Fruit fly (Drosophila melanogaster): Measurements from ENCODE around the gene CG10898.

The CG10898 gene

DNA sequence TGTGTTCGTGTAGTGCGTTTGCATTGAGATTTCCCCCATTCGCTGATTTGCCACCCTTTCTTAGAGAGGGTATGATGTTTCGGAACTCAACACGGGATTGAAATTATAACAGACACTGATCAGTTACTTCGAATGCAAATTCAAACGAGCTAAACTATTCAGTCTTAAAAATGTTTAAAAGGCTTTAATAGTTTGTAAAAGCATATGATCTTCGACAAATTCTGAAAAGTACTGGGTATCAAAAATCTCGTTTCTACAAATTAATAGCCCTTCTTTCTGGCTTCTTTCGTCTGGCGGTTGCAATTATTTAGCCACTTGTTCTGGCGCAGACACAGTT is 24.6 kb downstream of the CG10898 start (continued):
- TF ChIP-seq chn (GFP tag; optimal IDR thresholded peaks at IDR 0.05), result peak; percentile 63
- peak; percentile 57; the same call in 1 of the 3 replicates for TF ChIP-seq so (GFP tag; IDR thresholded peaks at IDR 0.05)
- no peak for TF ChIP-seq Dll (GFP tag; IDR thresholded peaks at IDR 0.05; ENCODE audit: partially characterized antibody)
- TF ChIP-seq H15 (GFP tag; IDR thresholded peaks at IDR 0.05), result peak; percentile 68; the same call in 2 of the 3 replicates
- TF ChIP-seq CkIIα-i1 (GFP tag; IDR thresholded peaks at IDR 0.05), result no peak
- peak; percentile 58; the same call in 1 of the 2 replicates for TF ChIP-seq CG32767 (GFP tag; IDR thresholded peaks at IDR 0.05)
- no peak for TF ChIP-seq CG7271 (tag; optimal IDR thresholded peaks at IDR 0.05)
- TF ChIP-seq stc (GFP tag; IDR thresholded peaks at IDR 0.05), result peak; percentile 87
- peak; percentile 19 for TF ChIP-seq HLH54F (GFP tag; optimal IDR thresholded peaks at IDR 0.05)
- TF ChIP-seq CG14050 (GFP tag; IDR thresholded peaks at IDR 0.05), result peak; percentile 78
- TF ChIP-seq jing (GFP tag; optimal IDR thresholded peaks at IDR 0.05), result peak; percentile 60
- TF ChIP-seq Sry-δ (GFP tag; optimal IDR thresholded peaks at IDR 0.05), result no peak
- no peak for TF ChIP-seq CG3065 (GFP tag; optimal IDR thresholded peaks at IDR 0.05)
- TF ChIP-seq danr (GFP tag; IDR thresholded peaks at IDR 0.05), result peak; percentile 52
- no peak for TF ChIP-seq ash1 (GFP tag; optimal IDR thresholded peaks at IDR 0.05)
- peak; percentile 56 for TF ChIP-seq en (GFP tag; optimal IDR thresholded peaks at IDR 0.05)
- peak; percentile 21 for TF ChIP-seq CG14710 (tag; optimal IDR thresholded peaks at IDR 0.05)
- no peak for TF ChIP-seq Max (GFP tag; optimal IDR thresholded peaks at IDR 0.05)
- peak; percentile 89 for TF ChIP-seq Ets65A (GFP tag)
- TF ChIP-seq tgo (GFP tag; IDR thresholded peaks at IDR 0.05), result peak; percentile 84
- TF ChIP-seq Atf3 (GFP tag; optimal IDR thresholded peaks at IDR 0.05), result no peak
- no peak for TF ChIP-seq CG7745 (tag; optimal IDR thresholded peaks at IDR 0.05)
- TF ChIP-seq CG11695 (GFP tag; IDR thresholded peaks at IDR 0.05), result peak; percentile 75
- TF ChIP-seq caup (GFP tag; optimal IDR thresholded peaks at IDR 0.05; ENCODE audit: severe bottlenecking), result peak; percentile 45
- no peak for TF ChIP-seq CG10543 (GFP tag; optimal IDR thresholded peaks at IDR 0.05)
- peak; percentile 32 for TF ChIP-seq CG10267 (tag; optimal IDR thresholded peaks at IDR 0.05)
- TF ChIP-seq odd (GFP tag; optimal IDR thresholded peaks at IDR 0.05), result no peak
- peak; percentile 29 for TF ChIP-seq tin (GFP tag; optimal IDR thresholded peaks at IDR 0.05)
- no peak for TF ChIP-seq CG4282 (GFP tag; optimal IDR thresholded peaks at IDR 0.05)
- TF ChIP-seq Ets97D (GFP tag; optimal IDR thresholded peaks at IDR 0.05), result peak; percentile 20
- peak; percentile 78 for TF ChIP-seq CG17328 (GFP tag; IDR thresholded peaks at IDR 0.05)
- TF ChIP-seq BEAF-32 (GFP tag; optimal IDR thresholded peaks at IDR 0.05), result no peak
- no peak for TF ChIP-seq ATbp (GFP tag; optimal IDR thresholded peaks at IDR 0.05)
- TF ChIP-seq CG16863 (GFP tag; optimal IDR thresholded peaks at IDR 0.05), result peak; percentile 60
- TF ChIP-seq fd102C (GFP tag; optimal IDR thresholded peaks at IDR 0.05), result no peak

DNA sequence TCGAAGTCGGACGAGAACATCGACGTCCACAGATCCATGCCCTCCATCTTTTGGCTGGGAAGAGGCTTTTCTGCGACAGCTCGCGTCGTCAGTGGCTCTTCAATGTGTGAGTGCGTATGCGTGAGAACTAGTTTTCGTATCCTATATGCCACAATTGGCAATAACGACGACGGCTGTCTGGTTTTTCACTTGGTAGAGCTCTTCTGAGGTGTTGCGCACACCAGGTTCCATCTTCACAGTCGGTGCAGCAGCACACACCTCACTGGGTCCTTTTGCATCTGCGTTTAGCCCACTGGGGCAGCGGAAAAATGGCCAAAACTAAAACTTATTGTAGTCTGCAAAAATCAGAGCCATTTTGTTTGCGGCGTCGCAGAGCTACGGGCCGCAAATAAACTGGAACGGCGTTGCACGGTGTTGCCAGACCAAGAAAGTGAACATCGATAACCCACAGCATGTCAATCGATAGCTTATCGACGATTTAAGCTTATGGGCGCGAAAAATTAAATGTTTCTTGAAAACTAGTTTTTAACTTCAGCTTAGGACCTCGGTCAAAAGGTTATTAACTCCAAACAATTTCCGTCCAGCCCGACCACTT is 32.3 kb downstream of the CG10898 start, which contains the start of gene CG6791:
CG6791 (minus strand) TSS at position 383 of the 595 bp plus-strand sequence.
- TF ChIP-seq CG18262 (tag; optimal IDR thresholded peaks at IDR 0.05) (no peak), MESR4 (GFP tag; optimal IDR thresholded peaks at IDR 0.05) (peak; percentile 82), Nf-YB (GFP tag; optimal IDR thresholded peaks at IDR 0.05) (no peak), zen2 (GFP tag; IDR thresholded peaks at IDR 0.05; ENCODE audit: partially characterized antibody) (peak; percentile 83), CG33213 (GFP tag; optimal IDR thresholded peaks at IDR 0.05) (no peak), HmgZ (tag; optimal IDR thresholded peaks at IDR 0.05) (peak; percentile 31), Spps (tag; optimal IDR thresholded peaks at IDR 0.05) (no peak), gem (tag; optimal IDR thresholded peaks at IDR 0.05) (no peak), gcm2 (GFP tag; optimal IDR thresholded peaks at IDR 0.05) (no peak), CG18764 (GFP tag; optimal IDR thresholded peaks at IDR 0.05) (no peak), CG4617 (GFP tag; optimal IDR thresholded peaks at IDR 0.05; ENCODE audit: borderline replicate concordance) (peak; percentile 72), Xbp1 (GFP tag; optimal IDR thresholded peaks at IDR 0.05) (no peak), zen (tag; optimal IDR thresholded peaks at IDR 0.05) (no peak), knrl (GFP tag; IDR thresholded peaks at IDR 0.05; ENCODE audit: partially characterized antibody) (peak; percentile 83), Bdp1 (GFP tag; optimal IDR thresholded peaks at IDR 0.05) (no peak), CG14710 (tag; optimal IDR thresholded peaks at IDR 0.05) (peak; percentile 41), CG34422 (GFP tag; IDR thresholded peaks at IDR 0.05) (no peak; the same call in 2 of the 3 replicates), CHES-1-like (GFP tag; optimal IDR thresholded peaks at IDR 0.05) (peak; percentile 4)

All from whole organism, embryonic.